Worm (Caenorhabditis elegans): ENCODE measurements around the gene Y50E8A.2.

DNA sequence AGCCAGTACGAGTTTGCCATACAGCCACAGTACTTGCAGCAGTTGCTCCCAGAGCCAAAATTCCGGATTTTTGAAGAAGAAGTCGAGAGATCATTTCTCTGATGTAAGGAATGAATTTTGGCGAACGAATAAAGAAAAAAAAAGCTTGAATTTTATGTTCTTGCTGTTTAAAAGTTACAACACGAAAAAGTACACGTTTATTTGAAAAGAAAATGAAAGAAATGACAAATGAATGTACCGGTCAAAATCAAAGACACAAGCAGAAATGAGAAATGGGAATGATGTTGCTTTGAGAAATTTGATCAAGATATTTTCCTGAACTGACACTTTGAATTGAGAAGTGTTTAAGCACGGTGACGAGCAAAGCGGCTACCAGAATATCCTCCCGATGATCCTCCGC lies 12.6 kb upstream of the Y50E8A.2 start, which contains the start of gene Y50E8A.6:
- no peak for TF ChIP-seq mep-1 (tag; optimal IDR thresholded peaks at IDR 0.05)
- TF ChIP-seq elt-1 (tag; optimal IDR thresholded peaks at IDR 0.05; ENCODE audit: borderline replicate concordance, insufficient read depth), result no peak
- no peak for TF ChIP-seq blmp-1 (tag; optimal IDR thresholded peaks at IDR 0.05)
- TF ChIP-seq snpc-4 (tag; optimal IDR thresholded peaks at IDR 0.05), result no peak
- TF ChIP-seq ham-2 (GFP tag; optimal IDR thresholded peaks at IDR 0.05), result no peak
- no peak for TF ChIP-seq elt-3 (tag; optimal IDR thresholded peaks at IDR 0.05)
- no peak for TF ChIP-seq nhr-28 (tag; optimal IDR thresholded peaks at IDR 0.05)
- TF ChIP-seq nhr-2 (tag; optimal IDR thresholded peaks at IDR 0.05), result no peak
- no peak for TF ChIP-seq unc-62 (GFP tag; optimal IDR thresholded peaks at IDR 0.05)

Measured in whole organism, mixed stage, embryonic.